Fruit fly (Drosophila melanogaster): ENCODE results near the gene CG32204.

Gene CG32204

DNA sequence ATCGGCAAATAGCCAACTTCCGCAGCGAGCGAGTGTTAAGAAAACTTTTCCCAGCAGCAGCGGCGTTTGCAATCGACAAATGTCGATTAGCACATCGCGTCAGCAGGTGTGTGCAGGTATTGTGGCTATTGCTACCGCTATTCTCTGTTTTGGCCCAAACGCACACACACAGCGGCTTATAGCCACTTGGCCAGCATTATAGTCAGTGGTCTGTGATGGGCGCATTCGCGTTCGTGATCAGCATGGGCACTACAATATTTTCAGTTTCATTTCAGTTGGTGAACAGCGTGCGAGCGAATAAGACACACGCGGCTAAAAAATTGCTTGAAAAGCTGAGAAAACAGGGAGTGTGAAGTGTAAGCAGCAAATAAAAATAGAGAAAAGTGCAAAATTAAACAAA is 4.5 kb upstream of the CG32204 start, which contains the start of gene CG6836 (continued):
- TF ChIP-seq Blimp-1 (GFP tag; optimal IDR thresholded peaks at IDR 0.05) (peak; percentile 36), Scr (GFP tag; IDR thresholded peaks at IDR 0.05; ENCODE audit: partially characterized antibody) (no peak), CG12942 (GFP tag; optimal IDR thresholded peaks at IDR 0.05) (no peak), sob (GFP tag; IDR thresholded peaks at IDR 0.05) (peak; percentile 17; the same call in 1 of the 2 replicates), CG14441 (GFP tag; IDR thresholded peaks at IDR 0.05) (0 out of 2 replicates have a peak, but pooled peaks have one; percentile 38), nom (GFP tag; optimal IDR thresholded peaks at IDR 0.05) (no peak), insv (GFP tag; optimal IDR thresholded peaks at IDR 0.05) (no peak), chinmo (GFP tag; IDR thresholded peaks at IDR 0.05; ENCODE audit: partially characterized antibody) (peak; percentile 76; the same call in 1 of the 4 replicates), p53 (GFP tag; optimal IDR thresholded peaks at IDR 0.05) (no peak), CG10462 (GFP tag; optimal IDR thresholded peaks at IDR 0.05) (no peak), slbo (GFP tag; IDR thresholded peaks at IDR 0.05) (0 out of 2 replicates have a peak, but pooled peaks have one; percentile 18), CG34224 (GFP tag; IDR thresholded peaks at IDR 0.05; ENCODE audit: partially characterized antibody) (no peak), Meics (GFP tag; optimal IDR thresholded peaks at IDR 0.05) (no peak), E2f1 (GFP tag; IDR thresholded peaks at IDR 0.05) (no peak), CG2120 (GFP tag; optimal IDR thresholded peaks at IDR 0.05) (no peak), CG10979 (tag; optimal IDR thresholded peaks at IDR 0.05) (no peak), Xrp1 (GFP tag; IDR thresholded peaks at IDR 0.05) (no peak), ind (GFP tag; optimal IDR thresholded peaks at IDR 0.05) (no peak), trem (tag; optimal IDR thresholded peaks at IDR 0.05) (no peak), ci (GFP tag; IDR thresholded peaks at IDR 0.05) (no peak), Eip74EF (GFP tag; optimal IDR thresholded peaks at IDR 0.05) (peak in 1 of 2 experiments; percentile 19), grau (tag; optimal IDR thresholded peaks at IDR 0.05) (no peak), gce (GFP tag; IDR thresholded peaks at IDR 0.05) (no peak), sr (GFP tag; IDR thresholded peaks at IDR 0.05) (0 out of 3 replicates have a peak, but pooled peaks have one; percentile 9), CG3065 (GFP tag; optimal IDR thresholded peaks at IDR 0.05) (no peak), mld (GFP tag; IDR thresholded peaks at IDR 0.05; ENCODE audit: partially characterized antibody) (no peak), Rx (GFP tag; IDR thresholded peaks at IDR 0.05) (0 out of 2 replicates have a peak, but pooled peaks have one; percentile 18), pan (optimal IDR thresholded peaks at IDR 0.05) (no peak), pan (GFP tag; optimal IDR thresholded peaks at IDR 0.05 in 1 of 2, IDR thresholded peaks at IDR 0.05 in 1 of 2) (peak in 1 of 2 experiments; percentile 24), run (tag; optimal IDR thresholded peaks at IDR 0.05) (no peak)

DNA sequence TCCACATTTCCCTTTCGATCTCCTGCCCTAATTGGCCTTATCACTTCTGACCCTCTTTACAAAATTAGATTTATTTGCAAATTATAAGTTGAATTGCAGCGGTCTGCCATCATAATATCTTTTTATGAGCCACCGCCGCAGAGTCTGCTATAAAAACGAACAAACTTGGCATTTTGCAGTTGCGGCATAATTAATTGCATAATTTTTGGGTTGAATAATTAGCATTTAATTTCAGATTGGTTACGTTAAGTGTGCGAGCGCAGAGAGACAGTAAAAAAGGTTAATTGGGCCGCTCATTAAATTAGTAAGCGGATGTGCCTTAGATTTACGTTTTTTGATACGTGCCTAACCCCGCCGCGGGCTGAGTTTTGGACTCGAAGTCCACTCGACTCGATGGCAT is 3.3 kb upstream of the CG32204 start:
- peak; percentile 86 for TF ChIP-seq CG9437 (GFP tag; optimal IDR thresholded peaks at IDR 0.05)
- no peak for TF ChIP-seq crc (GFP tag; optimal IDR thresholded peaks at IDR 0.05)
- no peak for TF ChIP-seq CG16863 (GFP tag; optimal IDR thresholded peaks at IDR 0.05)
- peak; percentile 28 for TF ChIP-seq Rfx (GFP tag; IDR thresholded peaks at IDR 0.05)
- TF ChIP-seq Stat92E (GFP tag; optimal IDR thresholded peaks at IDR 0.05): no peak
- no peak for TF ChIP-seq Max (GFP tag; optimal IDR thresholded peaks at IDR 0.05)
- TF ChIP-seq Camta (GFP tag; optimal IDR thresholded peaks at IDR 0.05): no peak
- no peak for TF ChIP-seq CG11456 (GFP tag; IDR thresholded peaks at IDR 0.05)
- TF ChIP-seq CG10543 (GFP tag; optimal IDR thresholded peaks at IDR 0.05): no peak
- TF ChIP-seq Lim3 (GFP tag; IDR thresholded peaks at IDR 0.05): no peak
- TF ChIP-seq hbn (GFP tag; IDR thresholded peaks at IDR 0.05; ENCODE audit: partially characterized antibody): no peak
- no peak for TF ChIP-seq Blimp-1 (GFP tag; optimal IDR thresholded peaks at IDR 0.05)
- no peak for TF ChIP-seq Hr39 (optimal IDR thresholded peaks at IDR 0.05)
- no peak for TF ChIP-seq Eip74EF (GFP tag; optimal IDR thresholded peaks at IDR 0.05)
- peak in 1 of 2 experiments; percentile 24 for TF ChIP-seq Hr78 (GFP tag; optimal IDR thresholded peaks at IDR 0.05)
- TF ChIP-seq CG3726 (GFP tag; IDR thresholded peaks at IDR 0.05): no peak
- TF ChIP-seq Optix (GFP tag; IDR thresholded peaks at IDR 0.05): no peak
- TF ChIP-seq z (GFP tag; IDR thresholded peaks at IDR 0.05): peak; percentile 47; the same call in 1 of the 3 replicates
- TF ChIP-seq CG10267 (tag; optimal IDR thresholded peaks at IDR 0.05): no peak
- no peak for TF ChIP-seq CG9215 (GFP tag; IDR thresholded peaks at IDR 0.05)
- no peak for TF ChIP-seq NfI (GFP tag; optimal IDR thresholded peaks at IDR 0.05)
- no peak for TF ChIP-seq Side (GFP tag; optimal IDR thresholded peaks at IDR 0.05)
- no peak for TF ChIP-seq chm (GFP tag; IDR thresholded peaks at IDR 0.05)
- no peak for TF ChIP-seq ham (GFP tag; IDR thresholded peaks at IDR 0.05)

All from whole organism, embryonic.